Worm (Caenorhabditis elegans) whole organism, late embryonic: ENCODE results near the gene C05D12.3.

Source experiments
- ceh-9 ChIP-seq: sonication (generic microtip); optimal IDR thresholded peaks from 2 replicates; lab custom pipeline; 2016; ENCODE audit warnings: mild to moderate bottlenecking, missing genetic modification characterization, inconsistent platforms, missing compliant biosample characterization
- fkh-6 ChIP-seq: sonication (generic microtip); optimal IDR thresholded peaks from 2 replicates; lab custom pipeline; 2016; ENCODE audit warnings: missing genetic modification characterization, missing compliant biosample characterization
- hlh-30 ChIP-seq: sonication (generic microtip); optimal IDR thresholded peaks from 2 replicates; lab custom pipeline; 2017; ENCODE audit warnings: antibody characterized with exemption, missing genetic modification characterization, missing compliant biosample characterization; ENCODE audit not compliant: insufficient read depth
- lim-6 ChIP-seq: sonication (generic microtip); optimal IDR thresholded peaks from 2 replicates; lab custom pipeline; 2016; ENCODE audit warnings: missing genetic modification characterization, missing compliant biosample characterization
- nhr-11 ChIP-seq: fragments of 150-350 bp; optimal IDR thresholded peaks from 2 replicates; lab custom pipeline; 2014; ENCODE audit warnings: missing biosample characterization, missing genetic modification characterization
- odd-2 ChIP-seq: sonication (generic microtip); optimal IDR thresholded peaks from 2 replicates; lab custom pipeline; 2017; ENCODE audit warnings: antibody characterized with exemption, mild to moderate bottlenecking, missing genetic modification characterization, missing compliant biosample characterization
- pha-2 ChIP-seq: sonication (generic microtip); optimal IDR thresholded peaks from 2 replicates; lab custom pipeline; 2017; ENCODE audit warnings: mild to moderate bottlenecking, missing genetic modification characterization, missing compliant biosample characterization
- pqm-1 ChIP-seq: sonication (generic microtip); optimal IDR thresholded peaks from 2 replicates; lab custom pipeline; 2016; ENCODE audit warnings: missing genetic modification characterization, missing compliant biosample characterization
- pros-1 ChIP-seq: fragments of 150-350 bp; optimal IDR thresholded peaks from 2 replicates; lab custom pipeline; 2014; ENCODE audit warnings: missing biosample characterization, missing genetic modification reagents, missing genetic modification characterization
- tbx-2 ChIP-seq: sonication (generic microtip); optimal IDR thresholded peaks from 2 replicates; lab custom pipeline; 2016; ENCODE audit warnings: missing genetic modification characterization, missing compliant biosample characterization
- ztf-16 ChIP-seq: sonication (generic microtip); optimal IDR thresholded peaks from 2 replicates; lab custom pipeline; 2017; ENCODE audit warnings: missing genetic modification characterization, missing compliant biosample characterization

- no peak for TF ChIP-seq lim-6 (tag; lab: Kevin White, UChicago)
- TF ChIP-seq ceh-9, result no peak
- TF ChIP-seq hlh-30 (tag; lab: Kevin White, UChicago), result no peak
- no peak for TF ChIP-seq fkh-6
- no peak for TF ChIP-seq ztf-16 (tag; lab: Kevin White, UChicago)
- TF ChIP-seq pqm-1 (tag; lab: Kevin White, UChicago), result peak; percentile 31
- peak; percentile 46 for TF ChIP-seq tbx-2
- TF ChIP-seq pha-2, result peak; percentile 31
- no peak for TF ChIP-seq pros-1 (tag; lab: Kevin White, UChicago)
- TF ChIP-seq odd-2 (tag; lab: Kevin White, UChicago), result no peak
- TF ChIP-seq nhr-11, result no peak
These were observed 48.6 kb downstream of the C05D12.3 start, which contains the start of the genes metl-1 and W02B12.11 for ce11 chrII:11473525-11474181.
